Worm (Caenorhabditis elegans) whole organism, L4/young adult: ENCODE results near the gene svh-5.

Experiments used
- W03F9.2 ChIP-seq: fragments of 150-350 bp; optimal IDR thresholded peaks from 2 replicates; lab custom pipeline; 2014; ENCODE audit warnings: missing biosample characterization, missing genetic modification characterization
- dao-5 ChIP-seq: sonication (generic microtip); optimal IDR thresholded peaks from 2 replicates; lab custom pipeline; 2016; ENCODE audit warnings: missing genotype, missing genetic modification characterization, moderate library complexity, missing compliant biosample characterization

- no peak for TF ChIP-seq dao-5
- no peak for TF ChIP-seq W03F9.2 (tag; lab: Kevin White, UChicago)
Measured at ce11 chrX:15382914-15383313, 5.3 kb upstream of the svh-5 start.
